Fruit fly (Drosophila melanogaster): Measurements from ENCODE around the gene Ndf.

Gene Ndf

dm6 chr2L:10009800-10010658 lies 6.4 kb downstream of the Ndf start (continued):
- TF ChIP-seq Pdp1 (GFP tag; optimal IDR thresholded peaks at IDR 0.05) (peak; percentile 96 to 98), CG14014 (GFP tag; IDR thresholded peaks at IDR 0.05) (peak; percentile 98), CG10321 (GFP tag; IDR thresholded peaks at IDR 0.05) (peak; percentile 79), CG9797 (GFP tag; optimal IDR thresholded peaks at IDR 0.05) (peak; percentile 27), CG10462 (GFP tag; optimal IDR thresholded peaks at IDR 0.05) (peak; percentile 95), CG7556 (GFP tag; optimal IDR thresholded peaks at IDR 0.05) (peak; percentile 94), Abd-B (GFP tag; optimal IDR thresholded peaks at IDR 0.05) (peak; percentile 95), grn (GFP tag; optimal IDR thresholded peaks at IDR 0.05) (peak; percentile 78), CG18476 (GFP tag; optimal IDR thresholded peaks at IDR 0.05) (peak; percentile 89), nmo (GFP tag; optimal IDR thresholded peaks at IDR 0.05) (peak; percentile 95), CG4360 (GFP tag; IDR thresholded peaks at IDR 0.05) (peak; percentile 98), dmrt99B (tag; optimal IDR thresholded peaks at IDR 0.05) (peak; percentile 96), CkIIα-i1 (GFP tag; IDR thresholded peaks at IDR 0.05) (peak; percentile 88), twi (tag; optimal IDR thresholded peaks at IDR 0.05) (peak; percentile 92), CG10366 (GFP tag; IDR thresholded peaks at IDR 0.05) (peak; percentile 98), Dip2 (GFP tag; IDR thresholded peaks at IDR 0.05) (no peak; the same call in 1 of the 2 replicates), so (GFP tag; IDR thresholded peaks at IDR 0.05) (peak; percentile 97), tx (GFP tag; optimal IDR thresholded peaks at IDR 0.05) (peak; percentile 97), Ets65A (GFP tag) (peak; percentile 100), CG1024 (GFP tag; IDR thresholded peaks at IDR 0.05) (peak; percentile 91), Sry-β (GFP tag; optimal IDR thresholded peaks at IDR 0.05) (peak; percentile 44), CG18764 (GFP tag; optimal IDR thresholded peaks at IDR 0.05) (peak; percentile 95), CG7372 (GFP tag; IDR thresholded peaks at IDR 0.05) (peak; percentile 97), wek (GFP tag; optimal IDR thresholded peaks at IDR 0.05) (peak; percentile 89), ATbp (GFP tag; optimal IDR thresholded peaks at IDR 0.05) (peak; percentile 94), tgo (GFP tag; IDR thresholded peaks at IDR 0.05) (peak; percentile 97), Awh (GFP tag; IDR thresholded peaks at IDR 0.05) (peak; percentile 95), maf-S (GFP tag; optimal IDR thresholded peaks at IDR 0.05) (peak; percentile 97), chm (GFP tag; IDR thresholded peaks at IDR 0.05) (peak; percentile 98), gsb (GFP tag; IDR thresholded peaks at IDR 0.05) (peak; percentile 96), CG14965 (GFP tag; optimal IDR thresholded peaks at IDR 0.05; ENCODE audit: borderline replicate concordance) (peak; percentile 86), Nf-YC (tag; optimal IDR thresholded peaks at IDR 0.05) (peak; percentile 84), run (tag; optimal IDR thresholded peaks at IDR 0.05) (peak; percentile 89), CG4404 (GFP tag; IDR thresholded peaks at IDR 0.05) (peak; percentile 94), crol (GFP tag; IDR thresholded peaks at IDR 0.05) (no peak; the same call in none of the 2 replicates), CG5245 (GFP tag; optimal IDR thresholded peaks at IDR 0.05) (peak; percentile 95), gce (GFP tag; IDR thresholded peaks at IDR 0.05) (peak; percentile 95), CG7928 (GFP tag; optimal IDR thresholded peaks at IDR 0.05) (peak; percentile 77), usp (GFP tag; optimal IDR thresholded peaks at IDR 0.05) (no peak), CG17186 (GFP tag; optimal IDR thresholded peaks at IDR 0.05) (peak; percentile 71), Doc3 (GFP tag; IDR thresholded peaks at IDR 0.05; ENCODE audit: partially characterized antibody) (no peak), stwl (tag; optimal IDR thresholded peaks at IDR 0.05) (peak; percentile 34), lov (optimal IDR thresholded peaks at IDR 0.05) (no peak), lov (GFP tag; IDR thresholded peaks at IDR 0.05) (peak; percentile 92), Fer1 (GFP tag; optimal IDR thresholded peaks at IDR 0.05) (no peak), vvl (GFP tag; IDR thresholded peaks at IDR 0.05) (peak; percentile 99), CG12071 (GFP tag; optimal IDR thresholded peaks at IDR 0.05) (peak; percentile 97), D (optimal IDR thresholded peaks at IDR 0.05) (no peak), D (GFP tag; optimal IDR thresholded peaks at IDR 0.05) (peak; percentile 92), CG4707 (GFP tag; optimal IDR thresholded peaks at IDR 0.05) (peak; percentile 88)
